Fruit fly (Drosophila melanogaster) whole organism, embryonic: ENCODE data around the gene CG17145.
A peak's percentile ranks its signal among the peaks of the same experiment; 100 is the strongest.

ENCODE experiments used
- Asciz ChIP-seq: fragments of 200-800 bp; sonication (Bioruptor generic); optimal IDR thresholded peaks from 2 replicates; lab custom pipeline; 2017; ENCODE audit warnings: missing biosample characterization, mild to moderate bottlenecking, missing genetic modification characterization, missing genetic modification reagents
- CG4854 ChIP-seq: fragments of 200-800 bp; sonication (Bioruptor generic); optimal IDR thresholded peaks from 2 replicates; lab custom pipeline; 2016; ENCODE audit warnings: missing biosample characterization, missing genetic modification characterization, inconsistent platforms
- CG6654 ChIP-seq: fragments of 200-800 bp; sonication (Bioruptor generic); optimal IDR thresholded peaks from 2 replicates; lab custom pipeline; 2017; ENCODE audit warnings: missing biosample characterization, mild to moderate bottlenecking, missing genetic modification characterization
- ERR ChIP-seq: fragments of 200-800 bp; sonication (Bioruptor generic); optimal IDR thresholded peaks from 2 replicates; lab custom pipeline; 2016; ENCODE audit warnings: missing biosample characterization, missing genetic modification characterization
- HLH4C ChIP-seq: fragments of 200-800 bp; sonication (Bioruptor generic); IDR thresholded peaks from 3 replicates; pipeline ENCODE4 v1.3.6; 2022; ENCODE audit warnings: missing biosample characterization, missing genetic modification characterization; ENCODE audit not compliant: partially characterized antibody
- NC2β ChIP-seq: fragments of 200-800 bp; sonication (Bioruptor generic); optimal IDR thresholded peaks from 2 replicates; lab custom pipeline; 2016; ENCODE audit warnings: missing biosample characterization, missing genetic modification characterization
- ase ChIP-seq: fragments of 200-800 bp; sonication (Bioruptor generic); IDR thresholded peaks from 3 replicates; pipeline ENCODE4 v1.3.6; 2022; ENCODE audit warnings: missing biosample characterization, missing genetic modification characterization
- chinmo ChIP-seq: fragments of 200-800 bp; sonication (Bioruptor generic); IDR thresholded peaks from 4 replicates; pipeline ENCODE4 v1.3.6; 2022; ENCODE audit warnings: missing biosample characterization, missing genetic modification characterization; ENCODE audit not compliant: partially characterized antibody
- esg ChIP-seq: fragments of 200-800 bp; sonication (Bioruptor generic); conservative IDR thresholded peaks from 2 replicates; pipeline ENCODE4 v1.3.6; 2022; ENCODE audit warnings: missing biosample characterization, missing genetic modification characterization
- fru ChIP-seq: fragments of >200 bp; optimal IDR thresholded peaks from 2 replicates; lab custom pipeline; 2017
- ftz-f1 ChIP-seq: fragments of 200-800 bp; sonication (Bioruptor generic); optimal IDR thresholded peaks from 2 replicates; lab custom pipeline; 2016; ENCODE audit warnings: missing biosample characterization, missing genetic modification characterization
- grn ChIP-seq: fragments of 200-800 bp; sonication (Bioruptor generic); optimal IDR thresholded peaks from 3 replicates; lab custom pipeline; 2017; ENCODE audit warnings: missing biosample characterization, missing genetic modification characterization
- org-1 ChIP-seq: fragments of 200-800 bp; sonication (Bioruptor generic); optimal IDR thresholded peaks from 2 replicates; lab custom pipeline; 2017; ENCODE audit warnings: missing biosample characterization, missing genetic modification characterization
- yki ChIP-seq: fragments of >200 bp; optimal IDR thresholded peaks from 3 replicates; lab custom pipeline; 2018

dm6 chr3L:20197698-20198097 is 23.9 kb upstream of the CG17145 start:
- no peak for TF ChIP-seq CG4854 (GFP tag; lab: Kevin White, UChicago)
- 0 out of 4 replicates have a peak, but pooled peaks have one; percentile 13 for TF ChIP-seq chinmo
- TF ChIP-seq esg (GFP tag; lab: Robert Waterston, UW) = no peak
- TF ChIP-seq HLH4C = no peak
- TF ChIP-seq ftz-f1 (GFP tag; lab: Kevin White, UChicago) = no peak
- TF ChIP-seq ERR (GFP tag; lab: Kevin White, UChicago) = no peak
- no peak for TF ChIP-seq ase
- TF ChIP-seq yki (lab: Kevin White, UChicago) = no peak
- no peak for TF ChIP-seq fru (lab: Kevin White, UChicago)
- TF ChIP-seq org-1 (GFP tag; lab: Kevin White, UChicago) = no peak
- TF ChIP-seq grn = no peak
- no peak for TF ChIP-seq NC2β (GFP tag; lab: Kevin White, UChicago)
- TF ChIP-seq Asciz = no peak
- no peak for TF ChIP-seq CG6654 (GFP tag; lab: Kevin White, UChicago)
